Fruit fly (Drosophila melanogaster): ENCODE results near the gene nab.

Gene nab

dm6 chr3L:4108072-4108843 is 52.5 kb downstream of the nab start, which contains the start of gene Ack (continued):
- no peak for TF ChIP-seq CG16863 (GFP tag; optimal IDR thresholded peaks at IDR 0.05)
- TF ChIP-seq CG10274 (GFP tag; optimal IDR thresholded peaks at IDR 0.05), result no peak
- TF ChIP-seq CG6791 (GFP tag; IDR thresholded peaks at IDR 0.05; ENCODE audit: partially characterized antibody), result peak; percentile 73
- no peak for TF ChIP-seq CG13123 (GFP tag; optimal IDR thresholded peaks at IDR 0.05)
- no peak for TF ChIP-seq Fer3 (tag; optimal IDR thresholded peaks at IDR 0.05)
- no peak for TF ChIP-seq Dbx (GFP tag; IDR thresholded peaks at IDR 0.05)
- no peak for TF ChIP-seq exex (tag; optimal IDR thresholded peaks at IDR 0.05)
- no peak for TF ChIP-seq grau (tag; optimal IDR thresholded peaks at IDR 0.05)
- TF ChIP-seq CG4617 (GFP tag; optimal IDR thresholded peaks at IDR 0.05; ENCODE audit: borderline replicate concordance), result peak; percentile 66
- TF ChIP-seq CG3407 (GFP tag; optimal IDR thresholded peaks at IDR 0.05), result no peak
- TF ChIP-seq Adf1 (GFP tag; IDR thresholded peaks at IDR 0.05), result peak; percentile 95
- TF ChIP-seq YL-1 (GFP tag; optimal IDR thresholded peaks at IDR 0.05), result peak; percentile 68
- TF ChIP-seq pb (GFP tag; optimal IDR thresholded peaks at IDR 0.05), result no peak
- TF ChIP-seq CG3847 (GFP tag; IDR thresholded peaks at IDR 0.05), result no peak
- 0 out of 3 replicates have a peak, but pooled peaks have one; percentile 23 for TF ChIP-seq ci (GFP tag; IDR thresholded peaks at IDR 0.05)
- no peak; the same call in 1 of the 2 replicates for TF ChIP-seq HLH3B (GFP tag; IDR thresholded peaks at IDR 0.05)
- no peak for TF ChIP-seq en (GFP tag; optimal IDR thresholded peaks at IDR 0.05)
- TF ChIP-seq CG2120 (GFP tag; optimal IDR thresholded peaks at IDR 0.05), result no peak
- no peak for TF ChIP-seq danr (GFP tag; IDR thresholded peaks at IDR 0.05)
- no peak for TF ChIP-seq cas (GFP tag; IDR thresholded peaks at IDR 0.05)

DNA sequence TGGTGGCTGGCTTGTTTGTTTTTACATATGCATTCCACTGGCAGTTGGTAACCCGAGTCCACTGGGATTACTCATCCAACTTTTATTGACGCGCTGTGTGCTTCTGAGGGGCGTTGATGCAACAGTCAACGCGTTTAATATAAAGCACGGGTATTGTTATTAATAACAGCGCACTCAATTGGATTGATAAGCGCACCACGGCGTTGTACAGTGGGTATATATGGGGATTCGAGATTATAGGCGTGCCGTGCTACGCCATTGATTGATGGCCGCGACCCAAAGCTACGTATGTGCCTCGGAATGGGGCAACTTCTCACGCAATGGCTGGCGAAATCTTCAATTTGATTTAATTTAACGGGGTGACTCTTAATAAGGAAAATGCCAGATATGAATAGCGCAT is 53.6 kb downstream of the nab start:
- no peak for TF ChIP-seq lilli (GFP tag; optimal IDR thresholded peaks at IDR 0.05)
- TF ChIP-seq CG12659 (GFP tag; optimal IDR thresholded peaks at IDR 0.05), result no peak
- TF ChIP-seq ci (GFP tag; IDR thresholded peaks at IDR 0.05), result 0 out of 3 replicates have a peak, but pooled peaks have one; percentile 29
- TF ChIP-seq hkb (optimal IDR thresholded peaks at IDR 0.05), result no peak
- TF ChIP-seq hkb (GFP tag; IDR thresholded peaks at IDR 0.05), result 0 out of 2 replicates have a peak, but pooled peaks have one; percentile 23
- TF ChIP-seq CG4707 (GFP tag; optimal IDR thresholded peaks at IDR 0.05), result peak; percentile 46
- TF ChIP-seq vvl (GFP tag; IDR thresholded peaks at IDR 0.05), result peak; percentile 25; the same call in 1 of the 2 replicates
- peak; percentile 5 for TF ChIP-seq wek (GFP tag; optimal IDR thresholded peaks at IDR 0.05)
- no peak for TF ChIP-seq CG7745 (tag; optimal IDR thresholded peaks at IDR 0.05)
- TF ChIP-seq grau (tag; optimal IDR thresholded peaks at IDR 0.05), result peak; percentile 7
- TF ChIP-seq lab (GFP tag; optimal IDR thresholded peaks at IDR 0.05), result peak; percentile 27
- no peak for TF ChIP-seq CG7372 (GFP tag; IDR thresholded peaks at IDR 0.05)
- 0 out of 2 replicates have a peak, but pooled peaks have one; percentile 22 for TF ChIP-seq gsb (GFP tag; IDR thresholded peaks at IDR 0.05)
- TF ChIP-seq Dbx (GFP tag; IDR thresholded peaks at IDR 0.05), result 0 out of 3 replicates have a peak, but pooled peaks have one; percentile 36
- no peak for TF ChIP-seq en (GFP tag; optimal IDR thresholded peaks at IDR 0.05)
- no peak for TF ChIP-seq CG4404 (GFP tag; IDR thresholded peaks at IDR 0.05)
- 0 out of 3 replicates have a peak, but pooled peaks have one; percentile 49 for TF ChIP-seq CG2199 (GFP tag; IDR thresholded peaks at IDR 0.05)
- no peak for TF ChIP-seq dm (GFP tag; optimal IDR thresholded peaks at IDR 0.05)
- peak; percentile 24 for TF ChIP-seq nom (GFP tag; optimal IDR thresholded peaks at IDR 0.05)
- TF ChIP-seq Usf (GFP tag; optimal IDR thresholded peaks at IDR 0.05), result no peak
- TF ChIP-seq YL-1 (GFP tag; optimal IDR thresholded peaks at IDR 0.05), result peak; percentile 1
- TF ChIP-seq sens-2 (GFP tag; IDR thresholded peaks at IDR 0.05), result no peak
- peak in 1 of 2 experiments; percentile 36 for TF ChIP-seq Pdp1 (GFP tag; optimal IDR thresholded peaks at IDR 0.05)
- TF ChIP-seq gcm (GFP tag; optimal IDR thresholded peaks at IDR 0.05), result peak; percentile 12
- TF ChIP-seq Med (GFP tag), result peak; percentile 52
- no peak for TF ChIP-seq CG10654 (GFP tag; optimal IDR thresholded peaks at IDR 0.05)
- TF ChIP-seq CG6175 (GFP tag; IDR thresholded peaks at IDR 0.05), result 0 out of 3 replicates have a peak, but pooled peaks have one; percentile 26
- no peak for TF ChIP-seq wor (GFP tag; IDR thresholded peaks at IDR 0.05)
- TF ChIP-seq CG3281 (GFP tag; optimal IDR thresholded peaks at IDR 0.05), result no peak
- 0 out of 2 replicates have a peak, but pooled peaks have one; percentile 7 for TF ChIP-seq ara (GFP tag; IDR thresholded peaks at IDR 0.05)
- TF ChIP-seq lov (optimal IDR thresholded peaks at IDR 0.05), result no peak
- 0 out of 3 replicates have a peak, but pooled peaks have one; percentile 34 for TF ChIP-seq lov (GFP tag; IDR thresholded peaks at IDR 0.05)
- TF ChIP-seq CG17359 (tag; optimal IDR thresholded peaks at IDR 0.05), result peak; percentile 5

Data from whole organism, embryonic.